Worm (Caenorhabditis elegans) whole organism, L3 larva: Measurements from ENCODE around the gene gfl-1.

ENCODE experiments used
- R02D3.7 ChIP-seq: fragments of 150-350 bp; optimal IDR thresholded peaks from 2 replicates; lab custom pipeline; 2014; ENCODE audit warnings: missing biosample characterization, missing genetic modification characterization
- ZK546.5 ChIP-seq: sonication (generic microtip); optimal IDR thresholded peaks from 2 replicates; lab custom pipeline; 2017; ENCODE audit warnings: missing biosample characterization, missing genetic modification characterization
- aly-2 ChIP-seq: fragments of 150-350 bp; optimal IDR thresholded peaks from 2 replicates; lab custom pipeline; 2014; ENCODE audit warnings: missing biosample characterization, missing genetic modification characterization
- ama-1 ChIP-seq: fragments of 150-350 bp; optimal IDR thresholded peaks from 2 replicates; lab custom pipeline; 2018
- ceh-16 ChIP-seq: sonication (generic microtip); optimal IDR thresholded peaks from 2 replicates; lab custom pipeline; 2017; ENCODE audit warnings: missing biosample characterization, missing genetic modification characterization
- ceh-28 ChIP-seq: fragments of 150-350 bp; optimal IDR thresholded peaks from 2 replicates; lab custom pipeline; 2014; ENCODE audit warnings: missing biosample characterization, missing genetic modification reagents, missing genetic modification characterization
- ceh-82 ChIP-seq: fragments of 150-350 bp; optimal IDR thresholded peaks from 2 replicates; lab custom pipeline; 2014; ENCODE audit warnings: missing biosample characterization, missing genetic modification characterization
- ceh-9 ChIP-seq: sonication (generic microtip); optimal IDR thresholded peaks from 2 replicates; lab custom pipeline; 2018; ENCODE audit warnings: missing biosample characterization, missing genetic modification characterization
- daf-12 ChIP-seq: fragments of 150-350 bp; optimal IDR thresholded peaks from 2 replicates; lab custom pipeline; 2014; ENCODE audit warnings: missing biosample characterization, missing genetic modification reagents, missing genetic modification characterization
- egl-27 ChIP-seq: sonication (generic microtip); optimal IDR thresholded peaks from 4 replicates; lab custom pipeline; 2017; ENCODE audit warnings: missing biosample characterization, missing genetic modification reagents, missing genetic modification characterization
- egl-5 ChIP-seq: fragments of 150-350 bp; optimal IDR thresholded peaks from 2 replicates; lab custom pipeline; 2017; ENCODE audit warnings: missing biosample characterization, missing genetic modification reagents, missing genetic modification characterization, inconsistent platforms
- elt-1 ChIP-seq: fragments of 150-350 bp; optimal IDR thresholded peaks from 2 replicates; lab custom pipeline; 2014; ENCODE audit warnings: missing biosample characterization, missing genetic modification characterization
- elt-2 ChIP-seq: sonication (generic microtip); optimal IDR thresholded peaks from 2 replicates; lab custom pipeline; 2016; ENCODE audit warnings: missing genetic modification reagents, mild to moderate bottlenecking, missing genetic modification characterization, missing compliant biosample characterization
- elt-3 ChIP-seq, 3 experiments: fragments of 150-350 bp in 1 of 3; sonication (generic microtip) in 2 of 3; optimal IDR thresholded peaks; 2 replicates in 2 of 3; 4 replicates in 1 of 3; lab custom pipeline; 2014 to 2017; ENCODE audit warnings: missing biosample characterization in 3 of 3, missing genetic modification characterization in 3 of 3
- eor-1 ChIP-seq, 2 experiments: fragments of 150-350 bp; optimal IDR thresholded peaks; 2 replicates each; lab custom pipeline; 2014 to 2018; ENCODE audit warnings: missing biosample characterization in 2 of 2, missing genetic modification characterization in 2 of 2
- fkh-10 ChIP-seq: sonication (generic microtip); optimal IDR thresholded peaks from 2 replicates; lab custom pipeline; 2017; ENCODE audit warnings: missing biosample characterization, missing genetic modification reagents, missing genetic modification characterization
- fkh-2 ChIP-seq: fragments of 150-350 bp; optimal IDR thresholded peaks from 2 replicates; lab custom pipeline; 2014; ENCODE audit warnings: missing biosample characterization, missing genetic modification reagents, missing genetic modification characterization
- hmg-11 ChIP-seq: sonication (generic microtip); optimal IDR thresholded peaks from 2 replicates; lab custom pipeline; 2016; ENCODE audit warnings: missing genetic modification characterization, missing compliant biosample characterization
- jun-1 ChIP-seq: fragments of 150-350 bp; optimal IDR thresholded peaks from 2 replicates; lab custom pipeline; 2014; ENCODE audit warnings: missing biosample characterization, missing genetic modification reagents, missing genetic modification characterization
- lin-39 ChIP-seq: fragments of 150-350 bp; optimal IDR thresholded peaks from 2 replicates; lab custom pipeline; 2018; ENCODE audit warnings: missing biosample characterization, missing genetic modification reagents, missing genetic modification characterization
- lsy-12 ChIP-seq: sonication (generic microtip); optimal IDR thresholded peaks from 2 replicates; lab custom pipeline; 2016; ENCODE audit warnings: mild to moderate bottlenecking, missing genetic modification characterization, missing compliant biosample characterization
- mdl-1 ChIP-seq: fragments of 150-350 bp; optimal IDR thresholded peaks from 2 replicates; lab custom pipeline; 2014; ENCODE audit warnings: missing biosample characterization, missing genetic modification characterization
- mml-1 ChIP-seq: fragments of 150-350 bp; sonication (generic microtip); optimal IDR thresholded peaks from 3 replicates; lab custom pipeline; 2014; ENCODE audit warnings: missing biosample characterization, missing genetic modification characterization
- nfya-1 ChIP-seq: sonication (generic microtip); optimal IDR thresholded peaks from 2 replicates; lab custom pipeline; 2017; ENCODE audit warnings: missing genetic modification characterization, mild to moderate bottlenecking, missing compliant biosample characterization, antibody characterized with exemption, moderate library complexity; ENCODE audit not compliant: insufficient read depth
- nhr-11 ChIP-seq: fragments of 150-350 bp; optimal IDR thresholded peaks from 2 replicates; lab custom pipeline; 2014; ENCODE audit warnings: missing biosample characterization, missing genetic modification characterization
- nhr-12 ChIP-seq: fragments of 150-350 bp; optimal IDR thresholded peaks from 2 replicates; lab custom pipeline; 2014; ENCODE audit warnings: missing biosample characterization, missing genetic modification characterization
- nhr-23 ChIP-seq: fragments of 150-350 bp; optimal IDR thresholded peaks from 2 replicates; lab custom pipeline; 2014; ENCODE audit warnings: missing biosample characterization, missing genetic modification reagents, missing genetic modification characterization
- nhr-25 ChIP-seq: sonication (generic microtip); optimal IDR thresholded peaks from 2 replicates; lab custom pipeline; 2017; ENCODE audit warnings: missing biosample characterization, missing genetic modification characterization
- nhr-28 ChIP-seq: fragments of 150-350 bp; optimal IDR thresholded peaks from 2 replicates; lab custom pipeline; 2014; ENCODE audit warnings: missing biosample characterization, missing genetic modification characterization
- nhr-43 ChIP-seq: sonication (generic microtip); optimal IDR thresholded peaks from 2 replicates; lab custom pipeline; 2016; ENCODE audit warnings: mild to moderate bottlenecking, missing genetic modification characterization, missing compliant biosample characterization; ENCODE audit not compliant: poor library complexity, severe bottlenecking
- pha-4 ChIP-seq: fragments of 150-350 bp; optimal IDR thresholded peaks from 2 replicates; lab custom pipeline; 2014; ENCODE audit warnings: missing biosample characterization, missing genetic modification reagents, missing genetic modification characterization
- sea-2 ChIP-seq: fragments of 150-350 bp; sonication (generic microtip); optimal IDR thresholded peaks from 4 replicates; lab custom pipeline; 2014; ENCODE audit warnings: missing biosample characterization, missing genetic modification reagents, missing genetic modification characterization
- snpc-4 ChIP-seq: fragments of 150-350 bp; optimal IDR thresholded peaks from 2 replicates; lab custom pipeline; 2014; ENCODE audit warnings: missing biosample characterization, missing genetic modification characterization
- tbx-2 ChIP-seq: sonication (generic microtip); optimal IDR thresholded peaks from 2 replicates; lab custom pipeline; 2016; ENCODE audit warnings: mild to moderate bottlenecking, missing genetic modification characterization, missing compliant biosample characterization
- unc-39 ChIP-seq: sonication (generic microtip); optimal IDR thresholded peaks from 4 replicates; lab custom pipeline; 2017; ENCODE audit warnings: missing biosample characterization, missing genetic modification characterization
- unc-62 ChIP-seq: fragments of 150-350 bp; sonication (generic microtip); optimal IDR thresholded peaks from 4 replicates; lab custom pipeline; 2014; ENCODE audit warnings: missing biosample characterization, missing genetic modification reagents, missing genetic modification characterization
- ztf-11 ChIP-seq: fragments of 150-350 bp; optimal IDR thresholded peaks from 2 replicates; lab custom pipeline; 2014; ENCODE audit warnings: missing biosample characterization, missing genetic modification characterization
- ztf-4 ChIP-seq: fragments of 150-350 bp; optimal IDR thresholded peaks from 2 replicates; lab custom pipeline; 2014; ENCODE audit warnings: missing biosample characterization, missing genetic modification characterization

Gene gfl-1

ce11 chrIV:11492345-11492744, 28.7 kb upstream of the gfl-1 start:
- TF ChIP-seq elt-2 (tag; lab: Kevin White, UChicago) (peak; percentile 6), lsy-12 (no peak)
- TF ChIP-seq, all 47 proteins: peak for 1

ce11 chrIV:11493899-11494298, 27.2 kb upstream of the gfl-1 start:
- TF ChIP-seq nhr-43 (peak; percentile 34), fkh-10 (no peak), nhr-23 (tag; lab: Kevin White, UChicago) (peak; percentile 47), ceh-28 (tag; lab: Kevin White, UChicago) (peak; percentile 29), nhr-25 (tag; lab: Kevin White, UChicago) (peak; percentile 45), aly-2 (tag; lab: Kevin White, UChicago) (no peak)

ce11 chrIV:11494924-11495323, 26.2 kb upstream of the gfl-1 start:
- TF ChIP-seq ceh-16 (tag; lab: Kevin White, UChicago) (no peak), fkh-2 (tag; lab: Kevin White, UChicago) (no peak), lin-39 (tag; lab: Kevin White, UChicago) (peak; percentile 45), aly-2 (tag; lab: Kevin White, UChicago) (no peak), ZK546.5 (tag; lab: Kevin White, UChicago) (no peak), lsy-12 (no peak), ama-1 (lab: Kevin White, UChicago) (no peak), sea-2 (GFP tag; lab: Kevin White, UChicago) (no peak), ceh-9 (tag; lab: Kevin White, UChicago) (no peak), snpc-4 (tag; lab: Kevin White, UChicago) (no peak), hmg-11 (tag; lab: Kevin White, UChicago) (peak; percentile 59), ztf-11 (tag; lab: Kevin White, UChicago) (no peak), pha-4 (tag; lab: Kevin White, UChicago) (no peak), egl-5 (tag; lab: Kevin White, UChicago) (no peak), nfya-1 (peak; percentile 63), ztf-4 (no peak), ceh-82 (no peak), jun-1 (tag; lab: Kevin White, UChicago) (no peak), unc-62 (GFP tag; lab: Kevin White, UChicago) (no peak), tbx-2 (tag; lab: Kevin White, UChicago) (no peak), egl-27 (tag; lab: Kevin White, UChicago) (no peak), ceh-28 (tag; lab: Kevin White, UChicago) (no peak), fkh-10 (peak; percentile 18), elt-1 (tag; lab: Kevin White, UChicago) (peak; percentile 34), eor-1 (tag; optimal IDR thresholded peaks at IDR 0.05; lab: Kevin White, UChicago) (no peak), nhr-12 (tag; lab: Kevin White, UChicago) (no peak)
- TF ChIP-seq, all 47 proteins: peak for 5

- TF ChIP-seq pha-4 (tag; lab: Kevin White, UChicago) (no peak), ceh-16 (tag; lab: Kevin White, UChicago) (no peak), nhr-28 (tag; lab: Kevin White, UChicago) (no peak), elt-1 (tag; lab: Kevin White, UChicago) (no peak)
These were observed 22.9 kb upstream of the gfl-1 start, which contains the start of gene sms-1 for ce11 chrIV:11498169-11498568. Gene sms-1 (minus strand): TSS chrIV:11498174.

ce11 chrIV:11500421-11500820, 20.7 kb upstream of the gfl-1 start, which contains the start of gene H21P03.10:
Gene H21P03.10 (plus strand): TSS chrIV:11500721.
- TF ChIP-seq nhr-28 (tag; lab: Kevin White, UChicago), result no peak
- no peak for TF ChIP-seq nhr-23 (tag; lab: Kevin White, UChicago)
- no peak for TF ChIP-seq pha-4 (tag; lab: Kevin White, UChicago)
- TF ChIP-seq daf-12 (tag; lab: Kevin White, UChicago), result no peak
- TF ChIP-seq ZK546.5 (tag; lab: Kevin White, UChicago), result no peak
- no peak for TF ChIP-seq elt-3 (tag; optimal IDR thresholded peaks at IDR 0.05; lab: Kevin White, UChicago)
- TF ChIP-seq ceh-28 (tag; lab: Kevin White, UChicago), result no peak
- no peak for TF ChIP-seq mml-1
- no peak for TF ChIP-seq eor-1 (tag; optimal IDR thresholded peaks at IDR 0.05; lab: Kevin White, UChicago)
- no peak for TF ChIP-seq nfya-1
- no peak for TF ChIP-seq elt-1 (tag; lab: Kevin White, UChicago)
- no peak for TF ChIP-seq mdl-1
- TF ChIP-seq unc-39 (tag; lab: Kevin White, UChicago), result no peak
- no peak for TF ChIP-seq ztf-11 (tag; lab: Kevin White, UChicago)
- no peak for TF ChIP-seq nhr-11
- TF ChIP-seq R02D3.7, result no peak
